Worm (Caenorhabditis elegans) whole organism, L1 larva: ENCODE results near the gene ZK669.5.

Source experiments
- aha-1 ChIP-seq: fragments of 150-350 bp; optimal IDR thresholded peaks from 2 replicates; lab custom pipeline; 2014; ENCODE audit warnings: missing biosample characterization, missing genetic modification characterization
- alr-1 ChIP-seq: fragments of 200-800 bp; sonication (Bioruptor generic); optimal IDR thresholded peaks from 2 replicates; lab custom pipeline; 2018; ENCODE audit warnings: borderline replicate concordance, mild to moderate bottlenecking, missing genetic modification characterization, missing compliant biosample characterization
- aly-2 ChIP-seq: fragments of 150-350 bp; optimal IDR thresholded peaks from 2 replicates; lab custom pipeline; 2014; ENCODE audit warnings: missing biosample characterization, missing genetic modification characterization
- ceh-63 ChIP-seq: fragments of 200-800 bp; sonication (Bioruptor generic); optimal IDR thresholded peaks from 2 replicates; lab custom pipeline; 2018; ENCODE audit warnings: mild to moderate bottlenecking, missing genetic modification characterization, missing compliant biosample characterization
- ceh-8 ChIP-seq: fragments of 200-800 bp; sonication (Bioruptor generic); optimal IDR thresholded peaks from 2 replicates; lab custom pipeline; 2018; ENCODE audit warnings: mild to moderate bottlenecking, missing genetic modification characterization, moderate library complexity, missing compliant biosample characterization
- ceh-82 ChIP-seq, 3 experiments: fragments of 150-350 bp in 1 of 3; sonication (generic microtip) in 2 of 3; optimal IDR thresholded peaks; 2 replicates each; lab custom pipeline; 2014 to 2017; ENCODE audit warnings: missing biosample characterization in 3 of 3, missing genetic modification characterization in 3 of 3
- ces-1 ChIP-seq: fragments of 150-350 bp; optimal IDR thresholded peaks from 2 replicates; lab custom pipeline; 2014; ENCODE audit warnings: missing biosample characterization, missing genetic modification reagents, missing genetic modification characterization
- efl-1 ChIP-seq, 4 experiments: fragments of 150-350 bp; optimal IDR thresholded peaks in 3 of 4; peaks in 1 of 4; 1 replicate in 1 of 4; 2 replicates in 3 of 4; lab custom pipeline; 2014; ENCODE audit warnings: missing biosample characterization in 2 of 4, missing genetic modification characterization in 2 of 4, missing genetic modification reagents in 2 of 4
- efl-3 ChIP-seq: fragments of 200-800 bp; sonication (Bioruptor generic); optimal IDR thresholded peaks from 2 replicates; lab custom pipeline; 2018; ENCODE audit warnings: mild to moderate bottlenecking, missing genetic modification characterization, missing compliant biosample characterization
- egl-13 ChIP-seq: sonication (generic microtip); optimal IDR thresholded peaks from 2 replicates; lab custom pipeline; 2016; ENCODE audit warnings: missing genotype, missing genetic modification reagents, missing genetic modification characterization, missing compliant biosample characterization
- egl-27 ChIP-seq, 2 experiments: fragments of 150-350 bp in 1 of 2; sonication (generic microtip); optimal IDR thresholded peaks; 3 replicates each; lab custom pipeline; 2017 to 2018; ENCODE audit warnings: missing biosample characterization in 2 of 2, missing genetic modification characterization in 2 of 2, missing genetic modification reagents in 2 of 2
- elt-3 ChIP-seq, 6 experiments: fragments of 150-350 bp in 1 of 6; sonication (generic microtip); optimal IDR thresholded peaks; 2 replicates each; lab custom pipeline; 2017 to 2018; ENCODE audit warnings: missing biosample characterization in 6 of 6, missing genetic modification characterization in 6 of 6, inconsistent platforms in 1 of 6
- fkh-10 ChIP-seq: sonication (generic microtip); optimal IDR thresholded peaks from 2 replicates; lab custom pipeline; 2017; ENCODE audit warnings: missing biosample characterization, missing genetic modification reagents, missing genetic modification characterization
- fkh-4 ChIP-seq: sonication (generic microtip); optimal IDR thresholded peaks from 2 replicates; lab custom pipeline; 2016; ENCODE audit warnings: missing compliant biosample characterization, missing genetic modification characterization, borderline replicate concordance
- fkh-8 ChIP-seq: sonication (generic microtip); optimal IDR thresholded peaks from 2 replicates; lab custom pipeline; 2016; ENCODE audit warnings: mild to moderate bottlenecking, missing genetic modification characterization, missing compliant biosample characterization
- grh-1 ChIP-seq: fragments of 200-800 bp; sonication (Bioruptor generic); IDR thresholded peaks from 2 replicates; pipeline ENCODE4 v1.3.6; 2022; ENCODE audit warnings: missing genetic modification reagents, missing genetic modification characterization, missing compliant biosample characterization
- hlh-17 ChIP-seq: fragments of 200-800 bp; sonication (Bioruptor generic); optimal IDR thresholded peaks from 2 replicates; lab custom pipeline; 2018; ENCODE audit warnings: missing genetic modification characterization, mild to moderate bottlenecking, missing compliant biosample characterization, moderate library complexity, borderline replicate concordance
- hlh-4 ChIP-seq: sonication (generic microtip); optimal IDR thresholded peaks from 2 replicates; lab custom pipeline; 2016; ENCODE audit warnings: mild to moderate bottlenecking, missing genetic modification characterization, missing compliant biosample characterization
- hpl-2 ChIP-seq: fragments of 150-350 bp; optimal IDR thresholded peaks from 2 replicates; lab custom pipeline; 2014; ENCODE audit warnings: missing biosample characterization, missing genetic modification reagents, missing genetic modification characterization
- irx-1 ChIP-seq: sonication (generic microtip); optimal IDR thresholded peaks from 2 replicates; lab custom pipeline; 2016; ENCODE audit warnings: missing genetic modification characterization, missing compliant biosample characterization
- jun-1 ChIP-seq: fragments of 150-350 bp; optimal IDR thresholded peaks from 2 replicates; lab custom pipeline; 2014; ENCODE audit warnings: missing biosample characterization, missing genetic modification reagents, missing genetic modification characterization
- lin-14 ChIP-seq: fragments of 200-800 bp; sonication (Bioruptor generic); optimal IDR thresholded peaks from 2 replicates; lab custom pipeline; 2018; ENCODE audit warnings: mild to moderate bottlenecking, missing genetic modification characterization, moderate library complexity, missing compliant biosample characterization
- lin-15B ChIP-seq: fragments of 150-350 bp; sonication (generic microtip); optimal IDR thresholded peaks from 3 replicates; lab custom pipeline; 2014; ENCODE audit warnings: missing biosample characterization, missing genetic modification characterization
- lin-39 ChIP-seq: fragments of 150-350 bp; optimal IDR thresholded peaks from 2 replicates; lab custom pipeline; 2014; ENCODE audit warnings: missing biosample characterization, missing genetic modification reagents, missing genetic modification characterization
- lsy-2 ChIP-seq, 2 experiments: fragments of 150-350 bp; optimal IDR thresholded peaks; 2 replicates each; lab custom pipeline; 2014; ENCODE audit warnings: missing biosample characterization in 2 of 2, missing genetic modification characterization in 2 of 2
- mdl-1 ChIP-seq, 2 experiments: fragments of 150-350 bp; optimal IDR thresholded peaks; 2 replicates each; lab custom pipeline; 2014 to 2017; ENCODE audit warnings: missing biosample characterization in 2 of 2, missing genetic modification characterization in 2 of 2, inconsistent platforms in 1 of 2
- mef-2 ChIP-seq: fragments of 150-350 bp; optimal IDR thresholded peaks from 2 replicates; lab custom pipeline; 2014; ENCODE audit warnings: missing biosample characterization, missing genetic modification characterization
- mep-1 ChIP-seq: fragments of 150-350 bp; optimal IDR thresholded peaks from 2 replicates; lab custom pipeline; 2014; ENCODE audit warnings: missing biosample characterization, missing genetic modification characterization
- nhr-11 ChIP-seq: fragments of 150-350 bp; optimal IDR thresholded peaks from 2 replicates; lab custom pipeline; 2014; ENCODE audit warnings: missing biosample characterization, missing genetic modification characterization
- nhr-19 ChIP-seq: fragments of 200-800 bp; sonication (Bioruptor generic); conservative IDR thresholded peaks from 2 replicates; pipeline ENCODE4 v1.3.6; 2022; ENCODE audit warnings: missing genetic modification characterization, missing compliant biosample characterization
- nhr-237 ChIP-seq: fragments of 150-350 bp; optimal IDR thresholded peaks from 2 replicates; lab custom pipeline; 2014; ENCODE audit warnings: missing biosample characterization, missing genetic modification characterization
- nhr-28 ChIP-seq: fragments of 150-350 bp; optimal IDR thresholded peaks from 2 replicates; lab custom pipeline; 2014; ENCODE audit warnings: missing biosample characterization, missing genetic modification characterization
- nhr-71 ChIP-seq: sonication (generic microtip); optimal IDR thresholded peaks from 2 replicates; lab custom pipeline; 2016; ENCODE audit warnings: mild to moderate bottlenecking, missing genetic modification characterization, moderate library complexity, missing compliant biosample characterization
- nhr-76 ChIP-seq: sonication (generic microtip); optimal IDR thresholded peaks from 2 replicates; lab custom pipeline; 2017; ENCODE audit warnings: missing biosample characterization, missing genetic modification characterization
- rnt-1 ChIP-seq: sonication (generic microtip); optimal IDR thresholded peaks from 2 replicates; lab custom pipeline; 2016; ENCODE audit warnings: mild to moderate bottlenecking, missing genetic modification characterization, moderate library complexity, missing compliant biosample characterization
- snu-23 ChIP-seq: sonication (generic microtip); optimal IDR thresholded peaks from 2 replicates; lab custom pipeline; 2016; ENCODE audit warnings: missing genetic modification characterization, missing compliant biosample characterization
- sox-4 ChIP-seq: sonication (generic microtip); optimal IDR thresholded peaks from 2 replicates; lab custom pipeline; 2016; ENCODE audit warnings: missing genetic modification characterization, missing compliant biosample characterization
- tbx-2 ChIP-seq: sonication (generic microtip); optimal IDR thresholded peaks from 2 replicates; lab custom pipeline; 2016; ENCODE audit warnings: missing genetic modification characterization, missing compliant biosample characterization
- tlp-1 ChIP-seq: fragments of 150-350 bp; optimal IDR thresholded peaks from 2 replicates; lab custom pipeline; 2014; ENCODE audit warnings: missing biosample characterization, missing genetic modification characterization
- unc-130 ChIP-seq: fragments of 150-350 bp; optimal IDR thresholded peaks from 2 replicates; lab custom pipeline; 2017; ENCODE audit warnings: missing biosample characterization, missing genetic modification characterization, inconsistent platforms
- xbp-1 ChIP-seq: sonication (generic microtip); optimal IDR thresholded peaks from 2 replicates; lab custom pipeline; 2016; ENCODE audit warnings: missing genetic modification characterization, missing compliant biosample characterization
- zag-1 ChIP-seq: fragments of 150-350 bp; optimal IDR thresholded peaks from 2 replicates; lab custom pipeline; 2014; ENCODE audit warnings: missing biosample characterization, missing genetic modification characterization
- zip-4 ChIP-seq: fragments of 200-800 bp; sonication (Bioruptor generic); optimal IDR thresholded peaks from 2 replicates; lab custom pipeline; 2018; ENCODE audit warnings: mild to moderate bottlenecking, missing genetic modification characterization, moderate library complexity, missing compliant biosample characterization
- ztf-4 ChIP-seq: fragments of 150-350 bp; optimal IDR thresholded peaks from 2 replicates; lab custom pipeline; 2014; ENCODE audit warnings: missing biosample characterization, missing genetic modification characterization

Gene ZK669.5

ce11 chrII:7928600-7928999 lies 18.1 kb downstream of the ZK669.5 start, which contains the start of gene spv-1:
TSS of gene spv-1 (minus strand) at chrII:7928700.
- no peak for TF ChIP-seq nhr-76 (tag; lab: Kevin White, UChicago)
- no peak for TF ChIP-seq mef-2 (tag; lab: Kevin White, UChicago)
- TF ChIP-seq lin-39 (tag; lab: Kevin White, UChicago), result no peak
- TF ChIP-seq nhr-19, result no peak
- TF ChIP-seq efl-1 (optimal IDR thresholded peaks at IDR 0.05; lab: Kevin White, UChicago), result no peak
- TF ChIP-seq efl-1 (GFP tag; optimal IDR thresholded peaks at IDR 0.05 in 1 of 2; lab: Kevin White, UChicago), result peak in 1 of 2 experiments; percentile 6

DNA sequence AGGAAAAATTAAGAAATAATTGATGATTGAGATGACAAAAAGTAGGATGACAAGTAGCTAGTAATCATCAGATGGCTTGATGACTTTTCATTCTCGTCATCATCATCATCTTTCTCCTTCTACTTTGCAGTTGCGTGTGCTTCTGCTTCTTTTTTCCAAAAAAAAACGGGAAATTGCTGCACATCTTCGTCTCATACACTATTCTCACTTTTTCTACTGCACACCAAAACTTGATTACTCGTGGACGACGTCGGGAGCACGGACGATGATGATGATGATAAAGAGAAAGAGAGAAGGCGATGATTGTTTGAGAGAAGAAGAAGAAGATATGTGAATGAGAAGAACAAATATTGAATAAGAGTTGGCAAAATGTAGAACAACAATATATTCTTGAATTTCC lies 25.5 kb downstream of the ZK669.5 start:
- TF ChIP-seq irx-1 (tag; lab: Kevin White, UChicago), result no peak
- no peak for TF ChIP-seq fkh-8 (tag; lab: Kevin White, UChicago)
- TF ChIP-seq lin-14, result peak; percentile 78
- TF ChIP-seq ceh-8 (GFP tag; lab: Kevin White, UChicago), result peak; percentile 34
- peak; percentile 88 for TF ChIP-seq fkh-10 (GFP tag; lab: Kevin White, UChicago)
- no peak for TF ChIP-seq egl-13
- no peak for TF ChIP-seq rnt-1 (tag; lab: Kevin White, UChicago)
- TF ChIP-seq sox-4 (tag; lab: Kevin White, UChicago), result no peak
- no peak for TF ChIP-seq fkh-4
- TF ChIP-seq nhr-71 (tag; lab: Kevin White, UChicago), result peak; percentile 55
- peak; percentile 11 for TF ChIP-seq tbx-2 (tag; lab: Kevin White, UChicago)
- TF ChIP-seq egl-27 (tag; optimal IDR thresholded peaks at IDR 0.05; lab: Kevin White, UChicago), result no peak
- peak in 1 of 3 experiments; percentile 33 for TF ChIP-seq ceh-82 (tag; optimal IDR thresholded peaks at IDR 0.05; lab: Kevin White, UChicago)
- no peak for TF ChIP-seq aha-1 (tag; lab: Kevin White, UChicago)
- TF ChIP-seq unc-130 (tag; lab: Kevin White, UChicago), result no peak
- TF ChIP-seq ces-1, result peak; percentile 76

DNA sequence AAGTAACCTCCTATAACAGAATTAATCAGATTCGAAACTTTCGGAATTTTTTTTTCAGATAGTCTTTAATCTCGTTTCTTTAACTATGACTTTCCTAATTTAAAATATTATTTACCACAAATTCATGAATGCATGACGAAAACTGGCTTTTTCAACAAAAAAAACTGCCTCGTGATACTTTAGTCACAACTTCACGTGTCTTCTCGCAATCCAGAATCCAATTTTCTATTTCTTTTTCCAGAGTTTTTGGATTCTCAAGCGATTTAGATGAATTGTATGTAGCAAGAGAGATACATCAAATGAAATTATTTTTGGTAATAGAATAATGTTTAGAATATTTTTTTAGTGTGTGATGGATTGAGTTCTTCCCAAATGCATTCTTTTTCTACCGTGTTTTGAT lies 26.5 kb downstream of the ZK669.5 start:
- no peak for TF ChIP-seq jun-1 (tag; lab: Kevin White, UChicago)
- TF ChIP-seq lin-15B (tag; lab: Kevin White, UChicago), result no peak
- TF ChIP-seq elt-3 (tag; optimal IDR thresholded peaks at IDR 0.05; lab: Kevin White, UChicago), result no peak
- no peak for TF ChIP-seq aly-2 (tag; lab: Kevin White, UChicago)
- TF ChIP-seq fkh-8 (tag; lab: Kevin White, UChicago), result no peak
- TF ChIP-seq nhr-71 (tag; lab: Kevin White, UChicago), result peak; percentile 27
- TF ChIP-seq ceh-63 (GFP tag; lab: Kevin White, UChicago), result peak; percentile 44
- TF ChIP-seq grh-1, result no peak
- TF ChIP-seq lin-14, result peak; percentile 56

DNA sequence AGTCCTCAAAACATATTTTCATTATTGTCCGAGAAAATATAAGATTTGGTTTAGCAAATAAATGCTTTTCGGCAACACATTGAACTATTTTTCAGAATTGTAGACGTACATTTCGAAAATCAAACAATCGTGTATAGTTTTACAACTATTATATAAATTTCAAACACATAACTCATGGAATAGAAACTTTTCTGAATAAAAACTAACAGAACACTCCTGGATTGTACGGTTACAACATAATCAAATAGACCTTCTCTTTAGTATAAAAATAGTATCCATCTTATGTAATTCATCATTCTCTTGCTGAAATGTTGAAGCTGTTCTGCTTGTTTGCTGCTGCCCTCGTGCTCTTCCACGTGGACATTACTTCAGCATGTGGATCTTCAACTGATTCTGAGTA lies 35.7 kb downstream of the ZK669.5 start, which contains the start of gene ZK675.4:
Gene ZK675.4 (plus strand): TSS at position 301 of the 400 bp plus-strand sequence.
- no peak for TF ChIP-seq nhr-28 (tag; lab: Kevin White, UChicago)
- TF ChIP-seq hpl-2 (GFP tag; lab: Kevin White, UChicago), result no peak
- no peak for TF ChIP-seq tlp-1 (tag; lab: Kevin White, UChicago)
- no peak for TF ChIP-seq egl-13
- no peak for TF ChIP-seq ces-1
- no peak for TF ChIP-seq hlh-17 (GFP tag; lab: Kevin White, UChicago)
- TF ChIP-seq, all 84 proteins: peak for 0

DNA sequence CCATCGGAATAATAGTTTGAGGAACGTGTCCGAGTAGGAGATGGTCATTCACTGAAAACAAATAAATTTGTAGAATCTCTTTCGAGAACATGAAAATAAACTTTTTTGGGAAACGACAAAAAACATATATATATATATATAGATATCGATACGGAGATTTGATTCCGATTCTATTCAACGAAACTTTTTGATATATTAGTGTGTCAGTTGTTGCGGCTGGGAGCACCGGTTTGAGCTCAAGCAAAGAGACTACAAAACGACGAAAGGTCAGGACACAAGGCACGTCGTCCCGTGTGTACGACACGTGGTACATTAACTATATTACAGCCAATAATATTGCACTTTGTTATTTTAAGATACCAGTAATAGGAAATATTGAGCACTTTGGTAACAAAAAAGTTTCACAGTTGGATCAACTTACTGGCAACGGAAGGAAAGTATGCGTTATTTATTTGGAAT lies 39.1 kb downstream of the ZK669.5 start, which contains the start of gene best-23:
Gene best-23 (minus strand): TSS at position 51 of the 459 bp plus-strand sequence.
- TF ChIP-seq nhr-11 (tag; lab: Kevin White, UChicago) (no peak), nhr-71 (tag; lab: Kevin White, UChicago) (peak; percentile 76), xbp-1 (no peak), ztf-4 (peak; percentile 36), zip-4 (GFP tag; lab: Kevin White, UChicago) (no peak), efl-3 (GFP tag; lab: Kevin White, UChicago) (no peak), nhr-19 (peak; percentile 61), mep-1 (tag; lab: Kevin White, UChicago) (no peak), lsy-2 (tag; optimal IDR thresholded peaks at IDR 0.05; lab: Kevin White, UChicago) (peak; percentile 2 to 26), snu-23 (GFP tag; lab: Kevin White, UChicago) (peak; percentile 28), egl-27 (tag; optimal IDR thresholded peaks at IDR 0.05; lab: Kevin White, UChicago) (no peak), nhr-237 (tag; lab: Kevin White, UChicago) (no peak), lin-39 (tag; lab: Kevin White, UChicago) (no peak), rnt-1 (tag; lab: Kevin White, UChicago) (peak; percentile 63), zag-1 (tag; lab: Kevin White, UChicago) (no peak), mdl-1 (tag; optimal IDR thresholded peaks at IDR 0.05; lab: Kevin White, UChicago) (no peak), alr-1 (tag; lab: Kevin White, UChicago) (no peak), fkh-8 (tag; lab: Kevin White, UChicago) (no peak), efl-1 (optimal IDR thresholded peaks at IDR 0.05; lab: Kevin White, UChicago) (no peak), efl-1 (GFP tag; optimal IDR thresholded peaks at IDR 0.05 in 1 of 2; lab: Kevin White, UChicago) (no peak), hlh-4 (no peak)
